Fruit fly (Drosophila melanogaster) whole organism, embryonic: ENCODE results near the gene arg.

ENCODE experiments used
- Asciz ChIP-seq: fragments of 200-800 bp; sonication (Bioruptor generic); optimal IDR thresholded peaks from 2 replicates; lab custom pipeline; 2017; ENCODE audit warnings: missing biosample characterization, mild to moderate bottlenecking, missing genetic modification characterization, missing genetic modification reagents
- CG10209 ChIP-seq: fragments of 200-800 bp; sonication (Bioruptor generic); optimal IDR thresholded peaks from 3 replicates; lab custom pipeline; 2017; ENCODE audit warnings: missing biosample characterization, mild to moderate bottlenecking, missing genetic modification characterization, missing genetic modification reagents
- CG10274 ChIP-seq: fragments of 200-800 bp; sonication (Bioruptor generic); optimal IDR thresholded peaks from 3 replicates; lab custom pipeline; 2017; ENCODE audit warnings: missing biosample characterization, mild to moderate bottlenecking, missing genetic modification characterization
- CG10543 ChIP-seq: fragments of 200-800 bp; sonication (Bioruptor generic); optimal IDR thresholded peaks from 3 replicates; lab custom pipeline; 2017; ENCODE audit warnings: missing biosample characterization, mild to moderate bottlenecking, missing genetic modification characterization, moderate library complexity
- CG11093 ChIP-seq: fragments of 200-800 bp; sonication (Bioruptor generic); IDR thresholded peaks from 3 replicates; pipeline ENCODE4 v1.3.6; 2022; ENCODE audit warnings: missing biosample characterization, missing genetic modification characterization
- CG11398 ChIP-seq: fragments of 200-800 bp; sonication (Bioruptor generic); optimal IDR thresholded peaks from 2 replicates; lab custom pipeline; 2016; ENCODE audit warnings: missing biosample characterization, missing genetic modification characterization
- CG11504 ChIP-seq: fragments of 200-800 bp; sonication (Bioruptor generic); optimal IDR thresholded peaks from 3 replicates; lab custom pipeline; 2019; ENCODE audit warnings: missing biosample characterization, mild to moderate bottlenecking, missing genetic modification characterization, moderate library complexity
- CG11560 ChIP-seq: fragments of 200-800 bp; sonication (Bioruptor generic); IDR thresholded peaks from 3 replicates; pipeline ENCODE4 v1.3.6; 2022; ENCODE audit warnings: missing biosample characterization, missing genetic modification characterization
- CG12659 ChIP-seq: fragments of 200-800 bp; sonication (Bioruptor generic); optimal IDR thresholded peaks from 3 replicates; lab custom pipeline; 2017; ENCODE audit warnings: mild to moderate bottlenecking, missing biosample characterization, missing genetic modification reagents, missing genetic modification characterization
- CG13624 ChIP-seq: fragments of 200-800 bp; sonication (Bioruptor generic); optimal IDR thresholded peaks from 2 replicates; lab custom pipeline; 2016; ENCODE audit warnings: missing biosample characterization, missing genetic modification characterization
- CG14667 ChIP-seq: fragments of 200-800 bp; sonication (Bioruptor generic); IDR thresholded peaks from 2 replicates; pipeline ENCODE4 v1.3.6; 2022; ENCODE audit warnings: missing biosample characterization, missing genetic modification characterization
- CG14860 ChIP-seq: fragments of 200-800 bp; sonication (Bioruptor generic); IDR thresholded peaks from 3 replicates; pipeline ENCODE4 v1.3.6; 2022; ENCODE audit warnings: missing biosample characterization, missing genetic modification characterization; ENCODE audit not compliant: partially characterized antibody
- CG14965 ChIP-seq: fragments of 200-800 bp; sonication (Bioruptor generic); optimal IDR thresholded peaks from 2 replicates; lab custom pipeline; 2016; ENCODE audit warnings: missing biosample characterization, missing genetic modification characterization, borderline replicate concordance
- CG17829 ChIP-seq: fragments of 200-800 bp; optimal IDR thresholded peaks from 2 replicates; lab custom pipeline; 2019; ENCODE audit warnings: missing biosample characterization, mild to moderate bottlenecking, missing genetic modification characterization, moderate library complexity
- CG18764 ChIP-seq: fragments of 200-800 bp; sonication (Bioruptor generic); optimal IDR thresholded peaks from 3 replicates; lab custom pipeline; 2016; ENCODE audit warnings: missing biosample characterization, missing genetic modification characterization
- CG30020 ChIP-seq: fragments of 200-800 bp; optimal IDR thresholded peaks from 2 replicates; lab custom pipeline; 2019; ENCODE audit warnings: missing biosample characterization, mild to moderate bottlenecking, missing genetic modification characterization, moderate library complexity
- CG3726 ChIP-seq: fragments of 200-800 bp; sonication (Bioruptor generic); IDR thresholded peaks from 3 replicates; pipeline ENCODE4, ENCODE4 v1.3.6; 2022; ENCODE audit warnings: missing biosample characterization, missing genetic modification characterization
- CG42726 ChIP-seq: fragments of 200-800 bp; sonication (Bioruptor generic); IDR thresholded peaks from 2 replicates; pipeline ENCODE4 v1.3.6; 2022; ENCODE audit warnings: missing biosample characterization, missing genetic modification characterization; ENCODE audit not compliant: partially characterized antibody
- CG4282 ChIP-seq: fragments of 200-800 bp; sonication (Bioruptor generic); optimal IDR thresholded peaks from 2 replicates; lab custom pipeline; 2016; ENCODE audit warnings: missing biosample characterization, missing genetic modification characterization
- CG6654 ChIP-seq: fragments of 200-800 bp; sonication (Bioruptor generic); optimal IDR thresholded peaks from 2 replicates; lab custom pipeline; 2017; ENCODE audit warnings: missing biosample characterization, mild to moderate bottlenecking, missing genetic modification characterization
- CG7987 ChIP-seq: fragments of 200-800 bp; sonication (Bioruptor generic); optimal IDR thresholded peaks from 2 replicates; lab custom pipeline; 2018; ENCODE audit warnings: missing biosample characterization, mild to moderate bottlenecking, missing genetic modification characterization, moderate library complexity
- CG8359 ChIP-seq: fragments of 200-800 bp; sonication (Bioruptor generic); optimal IDR thresholded peaks from 2 replicates; lab custom pipeline; 2017; ENCODE audit warnings: missing biosample characterization, mild to moderate bottlenecking, missing genetic modification characterization, borderline replicate concordance
- HLH3B ChIP-seq: fragments of 200-800 bp; sonication (Bioruptor generic); IDR thresholded peaks from 2 replicates; pipeline ENCODE4 v1.3.6; 2022; ENCODE audit warnings: missing biosample characterization, missing genetic modification characterization
- Hand ChIP-seq: fragments of 200-800 bp; sonication (Bioruptor generic); optimal IDR thresholded peaks from 2 replicates; lab custom pipeline; 2017; ENCODE audit warnings: mild to moderate bottlenecking, missing biosample characterization, missing genetic modification reagents, missing genetic modification characterization
- Hr3 ChIP-seq: fragments of 200-800 bp; sonication (Bioruptor generic); optimal IDR thresholded peaks from 3 replicates; lab custom pipeline; 2016; ENCODE audit warnings: missing biosample characterization, missing genetic modification characterization
- Jarid2 ChIP-seq: fragments of 200-800 bp; sonication (Bioruptor generic); optimal IDR thresholded peaks from 3 replicates; lab custom pipeline; 2017; ENCODE audit warnings: mild to moderate bottlenecking, missing biosample characterization, missing genetic modification reagents, missing genetic modification characterization
- Nf-YA ChIP-seq: fragments of 200-800 bp; sonication (Bioruptor generic); IDR thresholded peaks from 2 replicates; pipeline ENCODE4 v1.3.6; 2022; ENCODE audit warnings: missing biosample characterization, missing genetic modification characterization
- Opbp ChIP-seq: fragments of 200-800 bp; sonication (Bioruptor generic); IDR thresholded peaks from 3 replicates; pipeline ENCODE4 v1.3.6; 2022; ENCODE audit warnings: missing biosample characterization, missing genetic modification characterization; ENCODE audit not compliant: partially characterized antibody
- Ptx1 ChIP-seq: fragments of 200-800 bp; sonication (Bioruptor generic); IDR thresholded peaks from 2 replicates; pipeline ENCODE4 v1.3.6; 2022; ENCODE audit warnings: missing biosample characterization, missing genetic modification characterization
- Rx ChIP-seq: fragments of 200-800 bp; sonication (Bioruptor generic); IDR thresholded peaks from 2 replicates; pipeline ENCODE4 v1.3.6; 2022; ENCODE audit warnings: missing biosample characterization, missing genetic modification characterization
- Six4 ChIP-seq: fragments of 200-800 bp; sonication (Bioruptor generic); optimal IDR thresholded peaks from 2 replicates; lab custom pipeline; 2016; ENCODE audit warnings: missing biosample characterization, missing genetic modification characterization
- Sry-δ ChIP-seq: fragments of 200-800 bp; sonication (Bioruptor generic); optimal IDR thresholded peaks from 2 replicates; lab custom pipeline; 2016; ENCODE audit warnings: missing biosample characterization, missing genetic modification characterization
- TFAM ChIP-seq: fragments of 200-800 bp; sonication (Bioruptor generic); optimal IDR thresholded peaks from 2 replicates; lab custom pipeline; 2017; ENCODE audit warnings: missing biosample characterization, missing genetic modification characterization, inconsistent platforms
- Vsx1 ChIP-seq: fragments of 200-800 bp; sonication (Bioruptor generic); optimal IDR thresholded peaks from 2 replicates; lab custom pipeline; 2017; ENCODE audit warnings: missing biosample characterization, mild to moderate bottlenecking, missing genetic modification characterization, missing genetic modification reagents
- Xbp1 ChIP-seq: fragments of 200-800 bp; sonication (Bioruptor generic); optimal IDR thresholded peaks from 3 replicates; lab custom pipeline; 2016; ENCODE audit warnings: missing biosample characterization, mild to moderate bottlenecking, missing genetic modification characterization
- bigmax ChIP-seq: fragments of 200-800 bp; sonication (Bioruptor generic); optimal IDR thresholded peaks from 2 replicates; lab custom pipeline; 2018; ENCODE audit warnings: missing biosample characterization, mild to moderate bottlenecking, missing genetic modification characterization
- br ChIP-seq: fragments of >200 bp; optimal IDR thresholded peaks from 2 replicates; lab custom pipeline; 2017
- cg ChIP-seq: fragments of 200-800 bp; sonication (Bioruptor generic); optimal IDR thresholded peaks from 3 replicates; lab custom pipeline; 2019; ENCODE audit warnings: missing biosample characterization, mild to moderate bottlenecking, missing genetic modification characterization, moderate library complexity
- corto ChIP-seq: fragments of 200-800 bp; sonication (Bioruptor generic); optimal IDR thresholded peaks from 2 replicates; lab custom pipeline; 2016; ENCODE audit warnings: missing biosample characterization, mild to moderate bottlenecking, missing genetic modification characterization, moderate library complexity
- crc ChIP-seq: fragments of 200-800 bp; sonication (Bioruptor generic); optimal IDR thresholded peaks from 2 replicates; lab custom pipeline; 2016; ENCODE audit warnings: missing biosample characterization, missing genetic modification characterization
- cwo ChIP-seq: fragments of 200-800 bp; sonication (Bioruptor generic); optimal IDR thresholded peaks from 3 replicates; lab custom pipeline; 2017; ENCODE audit warnings: missing biosample characterization, missing genetic modification characterization, mild to moderate bottlenecking, moderate library complexity, missing genetic modification reagents
- ems ChIP-seq: fragments of 200-800 bp; sonication (Bioruptor generic); optimal IDR thresholded peaks from 3 replicates; lab custom pipeline; 2016; ENCODE audit warnings: missing biosample characterization, missing genetic modification characterization
- fru ChIP-seq: fragments of >200 bp; optimal IDR thresholded peaks from 2 replicates; lab custom pipeline; 2017
- maf-S ChIP-seq: fragments of 200-800 bp; sonication (Bioruptor generic); optimal IDR thresholded peaks from 2 replicates; lab custom pipeline; 2016; ENCODE audit warnings: missing biosample characterization, missing genetic modification characterization
- ranshi ChIP-seq: fragments of 200-800 bp; sonication (Bioruptor generic); IDR thresholded peaks from 2 replicates; pipeline ENCODE4 v1.3.6; 2022; ENCODE audit warnings: missing biosample characterization, missing genetic modification characterization
- shn ChIP-seq: fragments of 200-800 bp; sonication (Bioruptor generic); optimal IDR thresholded peaks from 3 replicates; lab custom pipeline; 2016; ENCODE audit warnings: missing biosample characterization, missing genetic modification characterization
- sim ChIP-seq: fragments of 200-800 bp; sonication (Bioruptor generic); IDR thresholded peaks from 2 replicates; pipeline ENCODE4 v1.3.6; 2022; ENCODE audit warnings: missing biosample characterization, missing genetic modification characterization
- ssp ChIP-seq: fragments of 200-800 bp; sonication (Bioruptor generic); IDR thresholded peaks from 2 replicates; pipeline ENCODE4 v1.3.6; 2022; ENCODE audit warnings: missing biosample characterization, missing genetic modification characterization
- trh ChIP-seq: fragments of 200-800 bp; sonication (Bioruptor generic); optimal IDR thresholded peaks from 2 replicates; lab custom pipeline; 2016; ENCODE audit warnings: missing biosample characterization, missing genetic modification characterization
- tx ChIP-seq: fragments of 200-800 bp; sonication (Bioruptor generic); optimal IDR thresholded peaks from 2 replicates; lab custom pipeline; 2016; ENCODE audit warnings: missing biosample characterization, missing genetic modification characterization

The arg gene

DNA sequence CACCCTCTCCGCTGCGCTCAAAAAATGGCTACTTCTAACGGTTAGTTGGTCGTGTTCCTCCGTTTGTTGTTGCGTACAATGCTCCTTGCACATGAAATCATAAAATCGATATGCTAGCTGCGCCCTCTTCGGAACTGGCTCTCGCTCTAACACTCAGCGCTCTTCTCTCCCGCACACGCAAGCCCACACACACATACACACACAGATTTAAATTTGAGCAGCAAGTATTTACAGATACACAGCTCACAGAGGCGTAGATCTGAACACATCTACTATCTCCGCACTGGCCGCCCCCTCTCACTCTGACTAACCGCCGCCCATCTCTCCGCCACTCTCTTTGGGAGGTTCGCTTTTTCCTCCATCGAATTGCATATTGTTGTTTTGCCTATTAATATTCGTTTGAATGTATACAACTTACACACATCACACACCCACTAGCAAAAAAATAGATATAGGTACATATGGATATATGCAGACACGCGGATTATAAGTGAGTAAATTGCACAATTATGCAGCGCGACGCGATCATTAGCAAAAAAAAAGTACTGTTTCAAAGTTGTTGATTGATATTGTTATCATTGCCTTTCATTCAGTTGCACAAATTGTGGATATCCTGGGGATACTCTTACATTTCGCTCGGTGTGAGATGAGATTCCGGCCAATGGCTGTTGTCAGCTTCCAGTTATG is 13.3 kb downstream of the arg start (continued):
- TF ChIP-seq CG10209 (GFP tag; lab: Kevin White, UChicago) (peak; percentile 67), bigmax (GFP tag; lab: Kevin White, UChicago) (peak; percentile 22), Ptx1 (peak; percentile 83), sim (no peak), CG7987 (GFP tag; lab: Kevin White, UChicago) (peak; percentile 78), CG17829 (tag; lab: Kevin White, UChicago) (peak; percentile 83), CG42726 (no peak), maf-S (peak; percentile 83), CG14860 (GFP tag; lab: Robert Waterston, UW) (no peak), crc (GFP tag; lab: Kevin White, UChicago) (peak; percentile 85), CG3726 (no peak), CG12659 (GFP tag; lab: Kevin White, UChicago) (peak; percentile 80), Hand (GFP tag; lab: Kevin White, UChicago) (peak; percentile 81), Nf-YA (GFP tag; lab: Robert Waterston, UW) (no peak), CG11093 (peak; percentile 69; the same call in 2 of the 3 replicates), Rx (GFP tag; lab: Robert Waterston, UW) (peak; percentile 71), ssp (GFP tag; lab: Robert Waterston, UW) (peak; percentile 50; the same call in 1 of the 2 replicates), CG11504 (tag; lab: Kevin White, UChicago) (peak; percentile 74), Six4 (GFP tag; lab: Kevin White, UChicago) (peak; percentile 44), br (lab: Kevin White, UChicago) (no peak), Opbp (GFP tag; lab: Robert Waterston, UW) (no peak), CG10274 (peak; percentile 43), cg (GFP tag; lab: Kevin White, UChicago) (peak; percentile 86), CG10543 (GFP tag; lab: Kevin White, UChicago) (peak; percentile 92), CG4282 (GFP tag; lab: Kevin White, UChicago) (peak; percentile 75), trh (GFP tag; lab: Kevin White, UChicago) (peak; percentile 60), cwo (GFP tag; lab: Kevin White, UChicago) (peak; percentile 72), CG13624 (GFP tag; lab: Kevin White, UChicago) (peak; percentile 93), CG11560 (tag; lab: Robert Waterston, UW) (no peak; the same call in 2 of the 3 replicates), ems (GFP tag; lab: Kevin White, UChicago) (peak; percentile 79), TFAM (GFP tag; lab: Kevin White, UChicago) (no peak), Hr3 (GFP tag; lab: Kevin White, UChicago) (peak; percentile 65), CG14965 (GFP tag; lab: Kevin White, UChicago) (peak; percentile 66), ranshi (peak; percentile 86), Asciz (GFP tag; lab: Kevin White, UChicago) (peak; percentile 67), CG18764 (GFP tag; lab: Kevin White, UChicago) (peak; percentile 66), CG11398 (GFP tag; lab: Kevin White, UChicago) (peak; percentile 59), HLH3B (peak; percentile 81), tx (peak; percentile 81), CG14667 (GFP tag; lab: Robert Waterston, UW) (peak; percentile 78), fru (lab: Kevin White, UChicago) (no peak), Sry-δ (GFP tag; lab: Kevin White, UChicago) (peak; percentile 26), Jarid2 (peak; percentile 14), shn (peak; percentile 74), CG8359 (no peak), CG6654 (GFP tag; lab: Kevin White, UChicago) (peak; percentile 8), Xbp1 (GFP tag; lab: Kevin White, UChicago) (peak; percentile 88), Vsx1 (peak; percentile 32), corto (peak; percentile 37), CG30020 (tag; lab: Kevin White, UChicago) (no peak)
